Worm (Caenorhabditis elegans) whole organism, L4 larva: ENCODE data around the gene C06H2.2.

Source experiments
- F49E8.2 ChIP-seq: sonication (generic microtip); optimal IDR thresholded peaks from 2 replicates; lab custom pipeline; 2016; ENCODE audit warnings: missing compliant biosample characterization, mild to moderate bottlenecking, missing genetic modification characterization, borderline replicate concordance
- T20F7.1 ChIP-seq: fragments of 200-800 bp; sonication (Bioruptor generic); optimal IDR thresholded peaks from 2 replicates; lab custom pipeline; 2018; ENCODE audit warnings: mild to moderate bottlenecking, missing genetic modification characterization, missing compliant biosample characterization
- T26A8.4 ChIP-seq: fragments of 200-800 bp; sonication (Bioruptor generic); IDR thresholded peaks from 2 replicates; pipeline ENCODE4 v1.3.6; 2022; ENCODE audit warnings: missing genetic modification characterization, missing compliant biosample characterization
- aha-1 ChIP-seq: fragments of 150-350 bp; peaks from one replicate; lab custom pipeline; 2014; ENCODE audit warnings: missing biosample characterization, missing genetic modification characterization
- ama-1 ChIP-seq: fragments of 150-350 bp; optimal IDR thresholded peaks from 2 replicates; lab custom pipeline; 2014; ENCODE audit warnings: inconsistent platforms, mixed read lengths
- ceh-44 ChIP-seq: fragments of 200-800 bp; sonication (Bioruptor generic); IDR thresholded peaks from 2 replicates; pipeline ENCODE4 v1.3.6; 2022; ENCODE audit warnings: missing genetic modification reagents, missing genetic modification characterization, missing compliant biosample characterization
- ceh-82 ChIP-seq: sonication (generic microtip); optimal IDR thresholded peaks from 2 replicates; lab custom pipeline; 2017; ENCODE audit warnings: missing biosample characterization, missing genetic modification characterization
- ctbp-1 ChIP-seq: fragments of 200-800 bp; sonication (Bioruptor generic); IDR thresholded peaks from 2 replicates; pipeline ENCODE4 v1.3.6; 2022; ENCODE audit warnings: missing genetic modification reagents, missing genetic modification characterization, missing compliant biosample characterization
- daf-16 ChIP-seq, 3 experiments: sonication (generic microtip); optimal IDR thresholded peaks; 2 replicates each; lab custom pipeline; 2016 to 2017; ENCODE audit warnings: missing genetic modification characterization in 3 of 3, missing genetic modification reagents in 3 of 3, mild to moderate bottlenecking in 2 of 3, missing compliant biosample characterization in 2 of 3, missing biosample characterization in 1 of 3, moderate library complexity in 1 of 3
- dmd-6 ChIP-seq: fragments of 200-800 bp; sonication (Bioruptor generic); IDR thresholded peaks from 2 replicates; pipeline ENCODE4 v1.3.6; 2022; ENCODE audit warnings: missing genetic modification reagents, missing genetic modification characterization, missing compliant biosample characterization
- duxl-1 ChIP-seq: sonication (generic microtip); optimal IDR thresholded peaks from 2 replicates; lab custom pipeline; 2016; ENCODE audit warnings: mild to moderate bottlenecking, missing genetic modification characterization, moderate library complexity, missing compliant biosample characterization; ENCODE audit not compliant: poor library complexity
- dve-1 ChIP-seq: sonication (generic microtip); optimal IDR thresholded peaks from 2 replicates; lab custom pipeline; 2017; ENCODE audit warnings: antibody characterized with exemption, mild to moderate bottlenecking, missing genetic modification characterization, missing compliant biosample characterization; ENCODE audit not compliant: insufficient read depth
- egl-27 ChIP-seq: sonication (generic microtip); optimal IDR thresholded peaks from 3 replicates; lab custom pipeline; 2017; ENCODE audit warnings: missing biosample characterization, missing genetic modification reagents, missing genetic modification characterization
- gei-8 ChIP-seq: fragments of 200-800 bp; sonication (Bioruptor generic); optimal IDR thresholded peaks from 2 replicates; lab custom pipeline; 2018; ENCODE audit warnings: mild to moderate bottlenecking, missing genetic modification characterization, missing compliant biosample characterization
- hlh-11 ChIP-seq: fragments of 200-800 bp; sonication (Bioruptor generic); optimal IDR thresholded peaks from 2 replicates; lab custom pipeline; 2018; ENCODE audit warnings: mild to moderate bottlenecking, missing genetic modification characterization, missing compliant biosample characterization
- hlh-30 ChIP-seq: sonication (generic microtip); optimal IDR thresholded peaks from 2 replicates; lab custom pipeline; 2017; ENCODE audit warnings: antibody characterized with exemption, mild to moderate bottlenecking, missing genetic modification characterization, missing compliant biosample characterization; ENCODE audit not compliant: insufficient read depth
- hmg-1.1 ChIP-seq: fragments of 200-800 bp; sonication (Bioruptor generic); IDR thresholded peaks from 2 replicates; pipeline ENCODE4 v1.3.6; 2022; ENCODE audit warnings: missing genetic modification reagents, missing genetic modification characterization, missing compliant biosample characterization
- lim-7 ChIP-seq: fragments of 200-800 bp; sonication (Bioruptor generic); IDR thresholded peaks from 2 replicates; pipeline ENCODE4 v1.3.6; 2022; ENCODE audit warnings: missing genetic modification characterization, missing compliant biosample characterization
- lin-38 ChIP-seq: fragments of 200-800 bp; sonication (Bioruptor generic); IDR thresholded peaks from 2 replicates; pipeline ENCODE4 v1.3.6; 2022; ENCODE audit warnings: missing genetic modification reagents, missing genetic modification characterization, missing compliant biosample characterization
- lsy-2 ChIP-seq, 2 experiments: fragments of 150-350 bp in 1 of 2; sonication (generic microtip) in 1 of 2; optimal IDR thresholded peaks; 2 replicates each; lab custom pipeline; 2014 to 2017; ENCODE audit warnings: missing biosample characterization in 2 of 2, missing genetic modification characterization in 2 of 2
- mdl-1 ChIP-seq, 2 experiments: fragments of 150-350 bp in 1 of 2; sonication (generic microtip) in 1 of 2; optimal IDR thresholded peaks; 2 replicates each; lab custom pipeline; 2014 to 2017; ENCODE audit warnings: missing biosample characterization in 2 of 2, missing genetic modification characterization in 2 of 2
- mdt-29 ChIP-seq: fragments of 200-800 bp; sonication (Bioruptor generic); IDR thresholded peaks from 2 replicates; pipeline ENCODE4 v1.3.6; 2022; ENCODE audit warnings: missing genetic modification reagents, missing genetic modification characterization, missing compliant biosample characterization
- mep-1 ChIP-seq: fragments of 150-350 bp; sonication (generic microtip); optimal IDR thresholded peaks from 3 replicates; lab custom pipeline; 2014; ENCODE audit warnings: missing biosample characterization, missing genetic modification characterization
- mes-2 ChIP-seq: sonication (generic microtip); optimal IDR thresholded peaks from 2 replicates; lab custom pipeline; 2016; ENCODE audit warnings: missing genotype, mild to moderate bottlenecking, missing genetic modification characterization, missing compliant biosample characterization; ENCODE audit not compliant: poor library complexity, severe bottlenecking
- mxl-3 ChIP-seq: fragments of 200-800 bp; sonication (Bioruptor generic); optimal IDR thresholded peaks from 2 replicates; lab custom pipeline; 2018; ENCODE audit warnings: mild to moderate bottlenecking, missing genetic modification characterization, missing compliant biosample characterization
- nhr-11 ChIP-seq: fragments of 150-350 bp; optimal IDR thresholded peaks from 2 replicates; lab custom pipeline; 2014; ENCODE audit warnings: missing biosample characterization, missing genetic modification characterization
- nhr-111 ChIP-seq: fragments of 200-800 bp; sonication (Bioruptor generic); optimal IDR thresholded peaks from 2 replicates; lab custom pipeline; 2018; ENCODE audit warnings: mild to moderate bottlenecking, missing genetic modification characterization, missing compliant biosample characterization
- nhr-25 ChIP-seq: sonication (generic microtip); optimal IDR thresholded peaks from 2 replicates; lab custom pipeline; 2017; ENCODE audit warnings: missing genetic modification characterization, mild to moderate bottlenecking, missing compliant biosample characterization, antibody characterized with exemption, moderate library complexity, borderline replicate concordance; ENCODE audit not compliant: insufficient read depth
- nhr-28 ChIP-seq: fragments of 150-350 bp; optimal IDR thresholded peaks from 2 replicates; lab custom pipeline; 2014; ENCODE audit warnings: missing biosample characterization, missing genetic modification characterization
- nhr-41 ChIP-seq: fragments of 200-800 bp; sonication (Bioruptor generic); IDR thresholded peaks from 2 replicates; pipeline ENCODE4 v1.3.6; 2022; ENCODE audit warnings: missing genetic modification reagents, missing genetic modification characterization, missing compliant biosample characterization
- nhr-6 ChIP-seq: fragments of 150-350 bp; optimal IDR thresholded peaks from 2 replicates; lab custom pipeline; 2014; ENCODE audit warnings: missing biosample characterization, missing genetic modification characterization
- nhr-77 ChIP-seq: fragments of 150-350 bp; optimal IDR thresholded peaks from 2 replicates; lab custom pipeline; 2014; ENCODE audit warnings: missing biosample characterization, missing genetic modification characterization
- rbr-2 ChIP-seq: sonication (generic microtip); optimal IDR thresholded peaks from 2 replicates; lab custom pipeline; 2016; ENCODE audit warnings: missing genotype, missing genetic modification characterization, missing compliant biosample characterization
- saeg-2 ChIP-seq: fragments of 200-800 bp; sonication (Bioruptor generic); IDR thresholded peaks from 2 replicates; pipeline ENCODE4 v1.3.6; 2022; ENCODE audit warnings: missing genetic modification reagents, missing genetic modification characterization, missing compliant biosample characterization
- snpc-4 ChIP-seq: fragments of 150-350 bp; optimal IDR thresholded peaks from 2 replicates; lab custom pipeline; 2014; ENCODE audit warnings: missing biosample characterization, missing genetic modification characterization
- spr-1 ChIP-seq: sonication (generic microtip); optimal IDR thresholded peaks from 2 replicates; lab custom pipeline; 2016; ENCODE audit warnings: mild to moderate bottlenecking, missing genetic modification characterization, missing compliant biosample characterization
- spr-3 ChIP-seq: fragments of 200-800 bp; sonication (Bioruptor generic); optimal IDR thresholded peaks from 2 replicates; lab custom pipeline; 2018; ENCODE audit warnings: mild to moderate bottlenecking, missing genetic modification characterization, missing compliant biosample characterization
- tag-97 ChIP-seq: fragments of 200-800 bp; sonication (Bioruptor generic); IDR thresholded peaks from 2 replicates; pipeline ENCODE4 v1.3.6; 2022; ENCODE audit warnings: missing genetic modification characterization, missing compliant biosample characterization
- tra-1 ChIP-seq: fragments of 200-800 bp; sonication (Bioruptor generic); IDR thresholded peaks from 2 replicates; pipeline ENCODE4 v1.3.6; 2022; ENCODE audit warnings: missing genetic modification reagents, missing genetic modification characterization, missing compliant biosample characterization
- zfp-3 ChIP-seq: fragments of 200-800 bp; sonication (Bioruptor generic); conservative IDR thresholded peaks from 2 replicates; pipeline ENCODE4 v1.3.6; 2022; ENCODE audit warnings: missing genetic modification reagents, missing genetic modification characterization, missing compliant biosample characterization
- zip-2 ChIP-seq: fragments of 150-350 bp; optimal IDR thresholded peaks from 2 replicates; lab custom pipeline; 2014; ENCODE audit warnings: missing biosample characterization, missing genetic modification characterization

Gene C06H2.2

DNA sequence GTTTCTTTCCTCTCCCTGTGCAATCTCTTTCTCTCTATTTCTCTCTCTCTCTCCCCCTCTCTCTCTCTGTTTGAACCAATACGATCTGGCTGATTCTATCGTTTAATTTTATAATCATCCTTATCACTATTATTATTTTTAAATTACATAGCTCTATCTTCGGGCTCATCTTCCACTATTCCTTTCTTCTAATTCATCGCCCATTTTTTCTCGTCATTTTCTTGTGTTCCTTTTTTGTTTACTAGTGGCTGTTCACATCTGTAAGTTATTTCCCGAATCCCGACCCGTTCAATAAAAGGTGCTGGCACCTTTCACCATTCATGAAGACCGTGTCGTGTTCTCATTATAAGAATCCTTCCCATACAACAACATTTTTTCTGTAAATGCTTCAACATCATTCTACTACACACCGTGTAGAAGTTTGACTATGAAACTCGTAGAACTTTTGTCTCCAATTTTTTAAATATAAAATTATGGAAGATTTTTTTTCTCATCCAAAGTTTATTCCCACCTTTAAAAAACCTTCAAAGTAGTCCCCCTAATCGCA, 6.8 kb upstream of the C06H2.2 start:
- TF ChIP-seq tag-97 (GFP tag; lab: Robert Waterston, UW) (no peak), nhr-77 (peak; percentile 31), ceh-44 (GFP tag; lab: Robert Waterston, UW) (no peak), lin-38 (GFP tag; lab: Robert Waterston, UW) (peak; percentile 35; the same call in 1 of the 2 replicates), nhr-11 (tag; lab: Kevin White, UChicago) (no peak), dve-1 (tag; lab: Kevin White, UChicago) (peak; percentile 5), aha-1 (peak; percentile 84), hlh-11 (no peak), spr-1 (tag; lab: Kevin White, UChicago) (no peak), mdt-29 (no peak), egl-27 (tag; lab: Kevin White, UChicago) (no peak), nhr-25 (tag; lab: Kevin White, UChicago) (peak; percentile 14), daf-16 (GFP tag; optimal IDR thresholded peaks at IDR 0.05; lab: Kevin White, UChicago) (peak in 1 of 2 experiments; percentile 14), daf-16 (tag; optimal IDR thresholded peaks at IDR 0.05; lab: Kevin White, UChicago) (peak; percentile 28), ceh-82 (no peak), T26A8.4 (GFP tag; lab: Robert Waterston, UW) (0 out of 2 replicates have a peak, but pooled peaks have one; percentile 42), lsy-2 (tag; optimal IDR thresholded peaks at IDR 0.05; lab: Kevin White, UChicago) (peak in 1 of 2 experiments; percentile 17), mxl-3 (no peak), mes-2 (tag; lab: Kevin White, UChicago) (peak; percentile 23), zfp-3 (GFP tag; lab: Robert Waterston, UW) (peak; percentile 78; the same call in 1 of the 2 replicates), zip-2 (tag; lab: Kevin White, UChicago) (no peak), tra-1 (0 out of 2 replicates have a peak, but pooled peaks have one; percentile 10), T20F7.1 (GFP tag; lab: Kevin White, UChicago) (peak; percentile 32)

DNA sequence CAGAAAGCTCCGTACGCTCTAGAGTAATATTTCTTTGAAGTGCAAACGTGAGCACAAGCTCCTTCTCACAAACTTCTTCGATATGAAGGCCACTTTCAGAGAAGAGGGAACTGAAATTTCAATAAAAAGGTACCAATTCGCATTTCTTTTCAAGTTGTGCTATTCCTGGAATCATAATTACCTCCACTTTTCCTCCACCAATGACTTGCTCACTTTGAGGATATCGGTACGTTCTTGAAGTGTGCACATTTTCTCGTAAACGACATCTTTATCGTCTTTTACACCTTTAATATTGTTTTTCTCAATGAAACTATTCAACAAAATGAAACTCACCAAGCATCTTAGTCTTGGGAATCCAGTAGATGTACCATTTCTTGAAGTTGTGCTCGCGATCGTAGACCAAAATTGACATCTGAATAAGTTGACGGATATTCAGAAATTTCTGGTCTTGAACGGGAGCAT, 5.7 kb upstream of the C06H2.2 start, which contains the start of gene scb-1:
Gene scb-1 (minus strand): TSS at position 412 of the 462 bp plus-strand sequence.
- TF ChIP-seq mdt-29: 0 out of 2 replicates have a peak, but pooled peaks have one; percentile 20
- no peak for TF ChIP-seq nhr-41 (GFP tag; lab: Robert Waterston, UW)
- TF ChIP-seq ctbp-1: 0 out of 2 replicates have a peak, but pooled peaks have one; percentile 28
- no peak for TF ChIP-seq hlh-30 (tag; lab: Kevin White, UChicago)
- TF ChIP-seq zip-2 (tag; lab: Kevin White, UChicago): peak; percentile 34
- TF ChIP-seq rbr-2 (tag; lab: Kevin White, UChicago): peak; percentile 1
- peak; percentile 52 for TF ChIP-seq aha-1
- peak; percentile 30; the same call in 1 of the 2 replicates for TF ChIP-seq T26A8.4 (GFP tag; lab: Robert Waterston, UW)
- TF ChIP-seq mep-1 (tag; lab: Kevin White, UChicago): peak; percentile 0
- TF ChIP-seq T20F7.1 (GFP tag; lab: Kevin White, UChicago): no peak
- TF ChIP-seq nhr-111 (GFP tag; lab: Kevin White, UChicago): peak; percentile 38
- TF ChIP-seq lin-38 (GFP tag; lab: Robert Waterston, UW): 0 out of 2 replicates have a peak, but pooled peaks have one; percentile 5

DNA sequence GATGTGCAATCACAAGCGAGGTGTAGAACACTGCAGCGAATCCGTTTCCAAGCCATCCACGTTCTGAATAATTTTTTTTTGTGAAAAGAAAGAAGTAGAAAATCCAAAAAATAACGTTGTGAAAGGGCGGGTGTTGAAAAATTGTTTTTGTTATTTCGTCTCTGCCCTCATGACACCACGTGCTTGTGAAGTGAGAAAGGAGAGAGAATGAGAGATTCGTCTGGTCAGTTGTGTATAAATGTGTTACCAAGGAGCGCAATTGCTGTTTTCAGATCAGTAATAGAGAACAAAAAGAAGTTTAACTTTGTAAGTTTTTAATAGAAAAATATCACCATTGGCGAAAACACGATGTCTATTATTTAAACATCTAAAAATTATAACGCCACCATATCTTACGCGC, 3.8 kb upstream of the C06H2.2 start:
- TF ChIP-seq nhr-77 (peak; percentile 26), daf-16 (GFP tag; optimal IDR thresholded peaks at IDR 0.05; lab: Kevin White, UChicago) (peak in 1 of 2 experiments; percentile 51), daf-16 (tag; optimal IDR thresholded peaks at IDR 0.05; lab: Kevin White, UChicago) (no peak), hlh-11 (peak; percentile 49), mes-2 (tag; lab: Kevin White, UChicago) (peak; percentile 15), gei-8 (GFP tag; lab: Kevin White, UChicago) (no peak), lim-7 (GFP tag; lab: Robert Waterston, UW) (no peak), hmg-1.1 (GFP tag; lab: Robert Waterston, UW) (0 out of 2 replicates have a peak, but pooled peaks have one; percentile 14), mdl-1 (tag; optimal IDR thresholded peaks at IDR 0.05; lab: Kevin White, UChicago) (peak; percentile 56 to 90), mxl-3 (peak; percentile 88), aha-1 (peak; percentile 37), lin-38 (GFP tag; lab: Robert Waterston, UW) (0 out of 2 replicates have a peak, but pooled peaks have one; percentile 7), nhr-28 (peak; percentile 47), snpc-4 (tag; lab: Kevin White, UChicago) (no peak), F49E8.2 (tag; lab: Kevin White, UChicago) (no peak), saeg-2 (no peak), lsy-2 (tag; optimal IDR thresholded peaks at IDR 0.05; lab: Kevin White, UChicago) (peak in 1 of 2 experiments; percentile 33), nhr-11 (tag; lab: Kevin White, UChicago) (peak; percentile 21), mep-1 (tag; lab: Kevin White, UChicago) (peak; percentile 49), dve-1 (tag; lab: Kevin White, UChicago) (peak; percentile 26), spr-3 (no peak), ama-1 (peak; percentile 17), nhr-6 (peak; percentile 38), dmd-6 (GFP tag; lab: Robert Waterston, UW) (peak; percentile 21; the same call in 1 of the 2 replicates), duxl-1 (tag; lab: Kevin White, UChicago) (no peak)
